Fruit fly (Drosophila melanogaster): ENCODE data around the gene Smyd4-2.

Gene Smyd4-2

DNA sequence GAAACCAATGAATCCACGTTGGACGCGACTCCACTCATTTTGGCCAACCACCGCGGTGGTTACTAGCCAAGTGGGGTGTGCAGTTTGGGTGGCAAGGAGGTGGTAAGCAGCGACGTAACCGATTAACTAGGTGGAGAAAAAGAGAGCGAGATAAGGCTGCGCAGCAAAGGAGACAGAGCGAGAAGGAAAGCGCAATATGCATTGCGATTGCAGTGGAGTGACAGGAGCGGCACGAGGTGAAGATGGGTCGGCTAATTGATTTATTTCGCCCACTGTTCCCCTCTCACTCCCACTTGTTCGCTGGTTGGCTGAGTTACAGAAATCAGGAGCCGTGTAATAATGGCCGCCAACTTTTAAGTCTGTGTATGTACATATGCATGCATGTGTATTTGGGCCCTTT is 32.0 kb upstream of the Smyd4-2 start (continued):
- no peak for TF ChIP-seq D19B (GFP tag; optimal IDR thresholded peaks at IDR 0.05)
- TF ChIP-seq CG6254 (GFP tag; optimal IDR thresholded peaks at IDR 0.05): no peak
- TF ChIP-seq vnd (GFP tag; IDR thresholded peaks at IDR 0.05; ENCODE audit: partially characterized antibody): 0 out of 3 replicates have a peak, but pooled peaks have one; percentile 21
- TF ChIP-seq pan (optimal IDR thresholded peaks at IDR 0.05): no peak
- peak in 1 of 2 experiments; percentile 9 for TF ChIP-seq pan (GFP tag; optimal IDR thresholded peaks at IDR 0.05 in 1 of 2, IDR thresholded peaks at IDR 0.05 in 1 of 2)
- TF ChIP-seq crol (GFP tag; IDR thresholded peaks at IDR 0.05): 0 out of 2 replicates have a peak, but pooled peaks have one; percentile 16
- no peak for TF ChIP-seq jing (GFP tag; optimal IDR thresholded peaks at IDR 0.05)
- no peak for TF ChIP-seq ttk (GFP tag; IDR thresholded peaks at IDR 0.05)
- no peak for TF ChIP-seq CG4282 (GFP tag; optimal IDR thresholded peaks at IDR 0.05)
- TF ChIP-seq pita (GFP tag; optimal IDR thresholded peaks at IDR 0.05): no peak
- no peak for TF ChIP-seq onecut (GFP tag; IDR thresholded peaks at IDR 0.05)
- TF ChIP-seq CG9876 (GFP tag; optimal IDR thresholded peaks at IDR 0.05): no peak
- peak; percentile 17 for TF ChIP-seq abd-A (tag; optimal IDR thresholded peaks at IDR 0.05)
- 0 out of 2 replicates have a peak, but pooled peaks have one; percentile 28 for TF ChIP-seq chm (GFP tag; IDR thresholded peaks at IDR 0.05)
- no peak for TF ChIP-seq CG12391 (tag; optimal IDR thresholded peaks at IDR 0.05)
- TF ChIP-seq Nf-YB (GFP tag; optimal IDR thresholded peaks at IDR 0.05): peak; percentile 95
- no peak for TF ChIP-seq Dip2 (GFP tag; IDR thresholded peaks at IDR 0.05)
- no peak for TF ChIP-seq Taf1 (GFP tag; IDR thresholded peaks at IDR 0.05)
- TF ChIP-seq CG7271 (tag; optimal IDR thresholded peaks at IDR 0.05): no peak

- TF ChIP-seq CG11696 (GFP tag; IDR thresholded peaks at IDR 0.05) (no peak), wdn (GFP tag; IDR thresholded peaks at IDR 0.05) (no peak), Taf1 (GFP tag; IDR thresholded peaks at IDR 0.05) (no peak), z (GFP tag; IDR thresholded peaks at IDR 0.05) (peak; percentile 96), cg (GFP tag; optimal IDR thresholded peaks at IDR 0.05) (peak; percentile 80), chinmo (GFP tag; IDR thresholded peaks at IDR 0.05; ENCODE audit: partially characterized antibody) (0 out of 4 replicates have a peak, but pooled peaks have one; percentile 35), CG32772 (GFP tag; IDR thresholded peaks at IDR 0.05) (0 out of 2 replicates have a peak, but pooled peaks have one; percentile 10), inv (GFP tag; IDR thresholded peaks at IDR 0.05; ENCODE audit: partially characterized antibody) (no peak), pho (GFP tag; optimal IDR thresholded peaks at IDR 0.05) (no peak), CG43689 (GFP tag; IDR thresholded peaks at IDR 0.05) (no peak), ci (GFP tag; IDR thresholded peaks at IDR 0.05) (0 out of 3 replicates have a peak, but pooled peaks have one; percentile 5), Asciz (GFP tag; optimal IDR thresholded peaks at IDR 0.05) (no peak), Nf-YB (GFP tag; optimal IDR thresholded peaks at IDR 0.05) (peak; percentile 85), Nf-YC (tag; optimal IDR thresholded peaks at IDR 0.05) (peak; percentile 53), Rx (GFP tag; IDR thresholded peaks at IDR 0.05) (no peak), gce (GFP tag; IDR thresholded peaks at IDR 0.05) (0 out of 3 replicates have a peak, but pooled peaks have one; percentile 32), sqz (GFP tag; optimal IDR thresholded peaks at IDR 0.05) (peak; percentile 75), CG4424 (GFP tag; optimal IDR thresholded peaks at IDR 0.05) (no peak)
Observed at dm6 chr3L:12432392-12433012, 30.8 kb upstream of the Smyd4-2 start, which contains the start of gene toe. Gene toe (minus strand): TSS chr3L:12432668.

DNA sequence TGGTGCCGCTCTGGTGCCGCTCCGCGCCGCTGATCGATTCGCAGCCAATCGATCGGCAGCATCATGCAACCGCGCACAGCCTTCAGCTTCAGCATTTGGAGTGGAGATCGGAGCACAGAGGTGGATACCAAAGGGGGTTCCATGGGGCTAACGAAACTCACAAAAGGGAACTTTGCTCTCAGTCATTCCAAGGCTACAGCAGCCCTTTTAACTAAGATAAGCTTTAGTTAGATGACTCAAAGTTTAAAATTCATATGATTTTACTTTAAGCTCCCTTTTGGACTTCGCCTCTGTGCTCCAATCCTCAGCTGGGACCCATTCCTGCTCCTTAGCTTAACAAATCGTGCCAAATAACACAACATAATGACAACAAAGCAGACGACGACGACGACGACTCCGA is 18.7 kb upstream of the Smyd4-2 start:
- TF ChIP-seq CG12219 (GFP tag; optimal IDR thresholded peaks at IDR 0.05) (no peak), CG6689 (GFP tag; IDR thresholded peaks at IDR 0.05) (no peak), CG6654 (GFP tag; optimal IDR thresholded peaks at IDR 0.05) (no peak), Chrac-16 (GFP tag; optimal IDR thresholded peaks at IDR 0.05) (no peak), CoRest (tag; optimal IDR thresholded peaks at IDR 0.05) (no peak), CG6854 (GFP tag; optimal IDR thresholded peaks at IDR 0.05) (no peak), unc-4 (GFP tag; IDR thresholded peaks at IDR 0.05; ENCODE audit: partially characterized antibody) (no peak), tup (GFP tag; optimal IDR thresholded peaks at IDR 0.05) (no peak), seq (GFP tag; IDR thresholded peaks at IDR 0.05) (no peak), Mad (GFP tag; optimal IDR thresholded peaks at IDR 0.05) (no peak), HmgZ (tag; optimal IDR thresholded peaks at IDR 0.05) (no peak), CG10366 (GFP tag; IDR thresholded peaks at IDR 0.05) (no peak), CG13287 (GFP tag; IDR thresholded peaks at IDR 0.05; ENCODE audit: partially characterized antibody) (no peak), Nf-YA (GFP tag; IDR thresholded peaks at IDR 0.05) (no peak), hb (GFP tag; IDR thresholded peaks at IDR 0.05; ENCODE audit: partially characterized antibody) (no peak)
